Fruit fly (Drosophila melanogaster): ENCODE results near the gene inaF-C.
A peak's percentile ranks its signal among the peaks of the same experiment; 100 is the strongest.

The inaF-C gene

DNA sequence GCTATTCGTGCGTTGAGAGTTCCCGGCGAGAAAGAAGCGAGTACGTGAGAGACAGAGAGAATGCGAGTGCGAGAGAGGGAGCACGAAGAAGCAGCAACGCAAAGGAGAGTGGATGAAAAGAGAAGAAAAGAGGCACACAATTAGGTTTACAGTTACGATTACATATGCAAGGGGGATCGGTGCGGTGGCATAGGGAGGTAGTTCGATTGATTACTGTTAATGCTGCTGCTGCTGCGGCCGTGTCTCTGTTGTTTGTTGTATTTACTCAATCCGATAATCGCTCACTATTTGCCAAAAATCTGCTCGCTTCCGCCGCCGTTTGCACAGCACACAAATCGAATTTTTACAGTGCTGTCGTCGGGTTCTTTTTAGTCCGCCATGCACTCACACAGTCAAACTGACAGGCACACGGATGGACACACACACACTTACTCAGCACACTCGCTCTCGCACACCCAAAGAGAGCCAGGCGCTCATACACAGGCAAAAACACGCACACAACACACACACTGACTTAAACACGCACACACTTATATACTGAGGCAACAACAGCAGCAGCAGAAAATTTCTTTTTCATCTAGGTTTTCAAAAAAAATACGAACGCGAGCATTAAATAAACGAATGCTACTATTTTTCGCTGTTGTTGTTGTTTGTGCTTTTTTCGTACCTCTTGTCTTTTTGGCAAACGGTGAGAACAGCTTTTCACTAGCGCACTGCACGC lies 17.6 kb downstream of the inaF-C start (continued):
- no peak for TF ChIP-seq Mad (GFP tag; optimal IDR thresholded peaks at IDR 0.05)
- no peak for TF ChIP-seq pum (GFP tag; optimal IDR thresholded peaks at IDR 0.05)
- peak; percentile 21 for TF ChIP-seq Fer1 (GFP tag; optimal IDR thresholded peaks at IDR 0.05)
- peak; percentile 44 for TF ChIP-seq CG17385 (GFP tag; optimal IDR thresholded peaks at IDR 0.05)
- no peak for TF ChIP-seq CG10431 (GFP tag; optimal IDR thresholded peaks at IDR 0.05)
- no peak for TF ChIP-seq ro (GFP tag; IDR thresholded peaks at IDR 0.05)
- no peak for TF ChIP-seq NfI (GFP tag; optimal IDR thresholded peaks at IDR 0.05)
- no peak for TF ChIP-seq CG2889 (GFP tag; IDR thresholded peaks at IDR 0.05)
- TF ChIP-seq crc (GFP tag; optimal IDR thresholded peaks at IDR 0.05), result no peak
- no peak for TF ChIP-seq ase (GFP tag; IDR thresholded peaks at IDR 0.05)
- peak; percentile 2 for TF ChIP-seq CG2116 (GFP tag; optimal IDR thresholded peaks at IDR 0.05)
- TF ChIP-seq CG42726 (GFP tag; IDR thresholded peaks at IDR 0.05; ENCODE audit: partially characterized antibody), result no peak
- TF ChIP-seq CG32532 (GFP tag; IDR thresholded peaks at IDR 0.05), result 0 out of 2 replicates have a peak, but pooled peaks have one; percentile 24
- peak; percentile 99 for TF ChIP-seq cg (GFP tag; optimal IDR thresholded peaks at IDR 0.05)
- no peak for TF ChIP-seq CG5180 (GFP tag; optimal IDR thresholded peaks at IDR 0.05)
- TF ChIP-seq mirr (GFP tag; optimal IDR thresholded peaks at IDR 0.05), result peak; percentile 66
- peak; percentile 22 for TF ChIP-seq CG6854 (GFP tag; optimal IDR thresholded peaks at IDR 0.05)
- TF ChIP-seq nom (GFP tag; optimal IDR thresholded peaks at IDR 0.05), result peak; percentile 65
- no peak for TF ChIP-seq disco-r (GFP tag; optimal IDR thresholded peaks at IDR 0.05)
- TF ChIP-seq CG30431 (GFP tag; optimal IDR thresholded peaks at IDR 0.05), result no peak
- no peak for TF ChIP-seq CG43689 (GFP tag; IDR thresholded peaks at IDR 0.05)
- no peak for TF ChIP-seq CG3281 (GFP tag; optimal IDR thresholded peaks at IDR 0.05)
- TF ChIP-seq row (GFP tag; IDR thresholded peaks at IDR 0.05), result 0 out of 3 replicates have a peak, but pooled peaks have one; percentile 7
- TF ChIP-seq Elba2 (GFP tag; optimal IDR thresholded peaks at IDR 0.05), result no peak
- peak in 1 of 2 experiments; percentile 55 for TF ChIP-seq bsh (GFP tag; optimal IDR thresholded peaks at IDR 0.05)
- peak; percentile 13; the same call in 1 of the 2 replicates for TF ChIP-seq chm (GFP tag; IDR thresholded peaks at IDR 0.05)
- no peak for TF ChIP-seq E2f2 (GFP tag; IDR thresholded peaks at IDR 0.05)
- peak; percentile 35 for TF ChIP-seq CG34376 (GFP tag; optimal IDR thresholded peaks at IDR 0.05)
- TF ChIP-seq slp2 (GFP tag; optimal IDR thresholded peaks at IDR 0.05), result no peak
- TF ChIP-seq CG10543 (GFP tag; optimal IDR thresholded peaks at IDR 0.05), result peak; percentile 61
- peak; percentile 9 for TF ChIP-seq CG10147 (GFP tag; optimal IDR thresholded peaks at IDR 0.05)
- TF ChIP-seq CG15073 (GFP tag; optimal IDR thresholded peaks at IDR 0.05), result peak; percentile 3
- no peak for TF ChIP-seq al (GFP tag; IDR thresholded peaks at IDR 0.05)
- peak; percentile 6 for TF ChIP-seq Nf-YC (tag; optimal IDR thresholded peaks at IDR 0.05)
- TF ChIP-seq fu2 (GFP tag; optimal IDR thresholded peaks at IDR 0.05), result no peak
- TF ChIP-seq jumu (GFP tag; optimal IDR thresholded peaks at IDR 0.05), result no peak
- TF ChIP-seq dimm (GFP tag; IDR thresholded peaks at IDR 0.05), result no peak
- peak; percentile 37 for TF ChIP-seq CG2678 (tag; optimal IDR thresholded peaks at IDR 0.05)
- TF ChIP-seq CG18599 (GFP tag; optimal IDR thresholded peaks at IDR 0.05), result peak; percentile 62
- TF ChIP-seq CG12659 (GFP tag; optimal IDR thresholded peaks at IDR 0.05), result no peak
- no peak for TF ChIP-seq kah (GFP tag; optimal IDR thresholded peaks at IDR 0.05)
- TF ChIP-seq mld (GFP tag; IDR thresholded peaks at IDR 0.05; ENCODE audit: partially characterized antibody), result no peak
- no peak for TF ChIP-seq ara (GFP tag; IDR thresholded peaks at IDR 0.05)
- TF ChIP-seq Eip74EF (GFP tag; optimal IDR thresholded peaks at IDR 0.05), result peak in 1 of 2 experiments; percentile 57
- TF ChIP-seq kni (GFP tag; optimal IDR thresholded peaks at IDR 0.05), result peak; percentile 18
- TF ChIP-seq CG8478 (optimal IDR thresholded peaks at IDR 0.05), result peak; percentile 86
- TF ChIP-seq oc (tag; optimal IDR thresholded peaks at IDR 0.05), result no peak
- TF ChIP-seq zf30C (GFP tag; optimal IDR thresholded peaks at IDR 0.05), result peak; percentile 3
- TF ChIP-seq exex (tag; optimal IDR thresholded peaks at IDR 0.05), result peak; percentile 84
